Worm (Caenorhabditis elegans) whole organism, late embryonic: Measurements from ENCODE around the gene Y57G11C.42.

ENCODE experiments used
- C08G9.2 ChIP-seq: sonication (generic microtip); optimal IDR thresholded peaks from 2 replicates; lab custom pipeline; 2016; ENCODE audit warnings: mild to moderate bottlenecking, missing genetic modification characterization, moderate library complexity, missing compliant biosample characterization
- F13H6.1 ChIP-seq: sonication (generic microtip); optimal IDR thresholded peaks from 2 replicates; lab custom pipeline; 2016; ENCODE audit warnings: missing genetic modification characterization, missing compliant biosample characterization
- K09A11.1 ChIP-seq: sonication (generic microtip); optimal IDR thresholded peaks from 2 replicates; lab custom pipeline; 2017; ENCODE audit warnings: antibody characterized with exemption, mild to moderate bottlenecking, missing genetic modification characterization, missing compliant biosample characterization; ENCODE audit not compliant: insufficient read depth
- ahr-1 ChIP-seq: sonication (generic microtip); optimal IDR thresholded peaks from 2 replicates; lab custom pipeline; 2016; ENCODE audit warnings: missing genetic modification characterization, missing compliant biosample characterization
- ama-1 ChIP-seq: fragments of 150-350 bp; optimal IDR thresholded peaks from 2 replicates; lab custom pipeline; 2014
- ceh-14 ChIP-seq: sonication (generic microtip); optimal IDR thresholded peaks from 2 replicates; lab custom pipeline; 2016; ENCODE audit warnings: missing genotype, missing genetic modification characterization, missing compliant biosample characterization
- ceh-18 ChIP-seq: sonication (generic microtip); optimal IDR thresholded peaks from 2 replicates; lab custom pipeline; 2016; ENCODE audit warnings: missing genetic modification characterization, missing compliant biosample characterization
- ceh-19 ChIP-seq: fragments of 200-800 bp; sonication (Bioruptor generic); optimal IDR thresholded peaks from 2 replicates; lab custom pipeline; 2018; ENCODE audit warnings: mild to moderate bottlenecking, missing genetic modification characterization, missing compliant biosample characterization
- ceh-2 ChIP-seq: sonication (generic microtip); optimal IDR thresholded peaks from 2 replicates; lab custom pipeline; 2016; ENCODE audit warnings: missing genotype, missing genetic modification characterization, missing compliant biosample characterization
- ceh-22 ChIP-seq: sonication (generic microtip); optimal IDR thresholded peaks from 2 replicates; lab custom pipeline; 2017; ENCODE audit warnings: missing biosample characterization, missing genetic modification characterization
- ceh-24 ChIP-seq: sonication (generic microtip); optimal IDR thresholded peaks from 2 replicates; lab custom pipeline; 2016; ENCODE audit warnings: mild to moderate bottlenecking, missing genetic modification characterization, missing compliant biosample characterization
- ceh-30 ChIP-seq: fragments of 150-350 bp; optimal IDR thresholded peaks from 2 replicates; lab custom pipeline; 2014; ENCODE audit warnings: missing biosample characterization, missing genetic modification characterization
- ceh-31 ChIP-seq: sonication (generic microtip); optimal IDR thresholded peaks from 2 replicates; lab custom pipeline; 2016; ENCODE audit warnings: missing genetic modification characterization, missing compliant biosample characterization
- ceh-34 ChIP-seq: sonication (generic microtip); optimal IDR thresholded peaks from 2 replicates; lab custom pipeline; 2016; ENCODE audit warnings: mild to moderate bottlenecking, missing genetic modification characterization, missing compliant biosample characterization
- che-1 ChIP-seq: sonication (generic microtip); optimal IDR thresholded peaks from 2 replicates; lab custom pipeline; 2016; ENCODE audit warnings: mild to moderate bottlenecking, missing genetic modification characterization, missing compliant biosample characterization
- dmd-4 ChIP-seq: sonication (generic microtip); optimal IDR thresholded peaks from 2 replicates; lab custom pipeline; 2016; ENCODE audit warnings: borderline replicate concordance, missing genetic modification characterization, missing compliant biosample characterization
- elt-2 ChIP-seq: sonication (generic microtip); optimal IDR thresholded peaks from 2 replicates; lab custom pipeline; 2016; ENCODE audit warnings: missing genetic modification reagents, missing genetic modification characterization, missing compliant biosample characterization
- fax-1 ChIP-seq: sonication (generic microtip); optimal IDR thresholded peaks from 2 replicates; lab custom pipeline; 2016; ENCODE audit warnings: missing genotype, missing genetic modification characterization, missing compliant biosample characterization
- fkh-10 ChIP-seq: fragments of 150-350 bp; optimal IDR thresholded peaks from 2 replicates; lab custom pipeline; 2014; ENCODE audit warnings: missing biosample characterization, missing genetic modification reagents, missing genetic modification characterization
- fkh-6 ChIP-seq: sonication (generic microtip); optimal IDR thresholded peaks from 2 replicates; lab custom pipeline; 2016; ENCODE audit warnings: missing genetic modification characterization, missing compliant biosample characterization
- gmeb-2 ChIP-seq: sonication (generic microtip); optimal IDR thresholded peaks from 2 replicates; lab custom pipeline; 2016; ENCODE audit warnings: missing genetic modification characterization, inconsistent platforms, missing compliant biosample characterization
- hlh-13 ChIP-seq: fragments of 200-800 bp; sonication (Bioruptor generic); optimal IDR thresholded peaks from 2 replicates; lab custom pipeline; 2018; ENCODE audit warnings: mild to moderate bottlenecking, missing genetic modification characterization, missing compliant biosample characterization
- hlh-15 ChIP-seq: sonication (generic microtip); optimal IDR thresholded peaks from 2 replicates; lab custom pipeline; 2016; ENCODE audit warnings: missing genetic modification characterization, missing compliant biosample characterization
- hlh-30 ChIP-seq: sonication (generic microtip); optimal IDR thresholded peaks from 2 replicates; lab custom pipeline; 2017; ENCODE audit warnings: antibody characterized with exemption, missing genetic modification characterization, missing compliant biosample characterization; ENCODE audit not compliant: insufficient read depth
- lin-11 ChIP-seq: fragments of 200-800 bp; sonication (Bioruptor generic); optimal IDR thresholded peaks from 2 replicates; lab custom pipeline; 2018; ENCODE audit warnings: mild to moderate bottlenecking, missing genetic modification characterization, missing compliant biosample characterization
- mec-3 ChIP-seq: sonication (generic microtip); optimal IDR thresholded peaks from 2 replicates; lab custom pipeline; 2016; ENCODE audit warnings: borderline replicate concordance, missing genetic modification characterization, missing compliant biosample characterization
- nfya-1 ChIP-seq: sonication (generic microtip); optimal IDR thresholded peaks from 2 replicates; lab custom pipeline; 2017; ENCODE audit warnings: missing genetic modification characterization, mild to moderate bottlenecking, missing compliant biosample characterization, antibody characterized with exemption, moderate library complexity
- nhr-11 ChIP-seq: fragments of 150-350 bp; optimal IDR thresholded peaks from 2 replicates; lab custom pipeline; 2014; ENCODE audit warnings: missing biosample characterization, missing genetic modification characterization
- npax-4 ChIP-seq: sonication (generic microtip); optimal IDR thresholded peaks from 2 replicates; lab custom pipeline; 2016; ENCODE audit warnings: missing genetic modification characterization, missing compliant biosample characterization
- odd-2 ChIP-seq: sonication (generic microtip); optimal IDR thresholded peaks from 2 replicates; lab custom pipeline; 2017; ENCODE audit warnings: antibody characterized with exemption, mild to moderate bottlenecking, missing genetic modification characterization, missing compliant biosample characterization
- pag-3 ChIP-seq: sonication (generic microtip); optimal IDR thresholded peaks from 2 replicates; lab custom pipeline; 2016; ENCODE audit warnings: missing compliant biosample characterization, missing genetic modification characterization, borderline replicate concordance
- pax-1 ChIP-seq: fragments of 150-350 bp; optimal IDR thresholded peaks from 2 replicates; lab custom pipeline; 2014; ENCODE audit warnings: missing biosample characterization, missing genetic modification characterization
- rnt-1 ChIP-seq: sonication (generic microtip); optimal IDR thresholded peaks from 2 replicates; lab custom pipeline; 2016; ENCODE audit warnings: missing genetic modification characterization, missing compliant biosample characterization
- sdc-2 ChIP-seq: sonication (generic microtip); optimal IDR thresholded peaks from 2 replicates; lab custom pipeline; 2016; ENCODE audit warnings: missing genotype, missing genetic modification characterization, missing compliant biosample characterization
- sox-2 ChIP-seq: fragments of 200-800 bp; sonication (Bioruptor generic); IDR thresholded peaks from 2 replicates; pipeline ENCODE4 v1.3.6; 2022; ENCODE audit warnings: missing genetic modification reagents, missing genetic modification characterization, missing compliant biosample characterization
- sox-4 ChIP-seq: sonication (generic microtip); optimal IDR thresholded peaks from 2 replicates; lab custom pipeline; 2017; ENCODE audit warnings: mild to moderate bottlenecking, missing genetic modification characterization, inconsistent platforms, missing compliant biosample characterization
- ttx-3 ChIP-seq: sonication (generic microtip); optimal IDR thresholded peaks from 2 replicates; lab custom pipeline; 2016; ENCODE audit warnings: missing genetic modification reagents, missing genetic modification characterization, missing compliant biosample characterization
- unc-42 ChIP-seq: sonication (generic microtip); optimal IDR thresholded peaks from 2 replicates; lab custom pipeline; 2016; ENCODE audit warnings: missing genotype, missing genetic modification characterization, missing compliant biosample characterization
- unc-55 ChIP-seq: sonication (generic microtip); optimal IDR thresholded peaks from 2 replicates; lab custom pipeline; 2017; ENCODE audit warnings: missing biosample characterization, missing genetic modification reagents, missing genetic modification characterization
- unc-86 ChIP-seq: sonication (generic microtip); optimal IDR thresholded peaks from 2 replicates; lab custom pipeline; 2016; ENCODE audit warnings: missing genetic modification characterization, missing compliant biosample characterization
- ztf-16 ChIP-seq: sonication (generic microtip); optimal IDR thresholded peaks from 2 replicates; lab custom pipeline; 2017; ENCODE audit warnings: missing genetic modification characterization, missing compliant biosample characterization

The Y57G11C.42 gene

ce11 chrIV:14741926-14742325 lies 13.6 kb downstream of the Y57G11C.42 start:
- TF ChIP-seq ttx-3 (tag; lab: Kevin White, UChicago) (no peak), ceh-19 (GFP tag; lab: Kevin White, UChicago) (no peak), K09A11.1 (tag; lab: Kevin White, UChicago) (no peak), fkh-10 (GFP tag; lab: Kevin White, UChicago) (no peak), ceh-14 (no peak), npax-4 (tag; lab: Kevin White, UChicago) (no peak), hlh-15 (no peak), hlh-30 (no peak), che-1 (tag; lab: Kevin White, UChicago) (no peak), ceh-2 (tag; lab: Kevin White, UChicago) (no peak), odd-2 (tag; lab: Kevin White, UChicago) (no peak), sox-2 (GFP tag; lab: Robert Waterston, UW) (no peak)

- TF ChIP-seq unc-55 (GFP tag; lab: Kevin White, UChicago) (no peak), C08G9.2 (tag; lab: Kevin White, UChicago) (no peak), rnt-1 (tag; lab: Kevin White, UChicago) (no peak), ztf-16 (tag; lab: Kevin White, UChicago) (no peak), unc-86 (tag; lab: Kevin White, UChicago) (no peak), ceh-24 (no peak), ama-1 (no peak), sox-4 (tag; lab: Kevin White, UChicago) (no peak), ceh-18 (tag; lab: Kevin White, UChicago) (no peak), odd-2 (tag; lab: Kevin White, UChicago) (no peak), ceh-22 (tag; lab: Kevin White, UChicago) (no peak), ahr-1 (tag; lab: Kevin White, UChicago) (no peak), ceh-14 (no peak)
- TF ChIP-seq, all 69 proteins: peak for 0
Measured at ce11 chrIV:14754912-14755311, 26.6 kb downstream of the Y57G11C.42 start, which contains the start of gene Y57G11C.499. TSS of gene Y57G11C.499 (minus strand) at chrIV:14754934.

- no peak for TF ChIP-seq sdc-2 (tag; lab: Kevin White, UChicago)
- TF ChIP-seq rnt-1 (tag; lab: Kevin White, UChicago), result no peak
- no peak for TF ChIP-seq fkh-10 (GFP tag; lab: Kevin White, UChicago)
- no peak for TF ChIP-seq fax-1
- no peak for TF ChIP-seq elt-2 (tag; lab: Kevin White, UChicago)
- TF ChIP-seq F13H6.1 (tag; lab: Kevin White, UChicago), result no peak
- TF ChIP-seq fkh-6 (tag; lab: Kevin White, UChicago), result no peak
- no peak for TF ChIP-seq pag-3 (tag; lab: Kevin White, UChicago)
- TF ChIP-seq ceh-34 (tag; lab: Kevin White, UChicago), result no peak
- TF ChIP-seq ceh-2 (tag; lab: Kevin White, UChicago), result no peak
- TF ChIP-seq ceh-19 (GFP tag; lab: Kevin White, UChicago), result no peak
- TF ChIP-seq ceh-24, result no peak
- no peak for TF ChIP-seq unc-86 (tag; lab: Kevin White, UChicago)
- TF ChIP-seq ttx-3 (tag; lab: Kevin White, UChicago), result no peak
- no peak for TF ChIP-seq mec-3 (tag; lab: Kevin White, UChicago)
- no peak for TF ChIP-seq nhr-11 (tag; lab: Kevin White, UChicago)
Measured at ce11 chrIV:14757786-14758185, 29.5 kb downstream of the Y57G11C.42 start.

DNA sequence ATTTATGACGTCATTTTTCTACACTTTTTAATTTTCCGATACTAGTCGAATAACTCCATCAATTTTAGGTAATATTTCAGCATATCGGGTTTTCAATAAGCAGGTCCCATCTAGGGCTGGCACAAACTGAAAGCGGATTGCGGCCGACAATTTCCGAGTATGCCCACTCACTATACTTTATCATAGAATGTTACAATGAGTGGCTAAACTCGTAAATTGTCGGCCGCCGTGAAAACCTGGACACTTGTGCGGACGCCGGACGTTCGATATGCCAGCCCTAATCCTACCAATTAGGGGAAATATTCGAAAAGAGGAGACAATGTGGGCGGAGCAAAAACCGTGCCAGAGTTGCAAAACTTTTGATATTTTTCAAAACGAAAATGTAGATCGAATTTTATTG lies 31.3 kb downstream of the Y57G11C.42 start:
- no peak for TF ChIP-seq unc-42 (tag; lab: Kevin White, UChicago)
- TF ChIP-seq ahr-1 (tag; lab: Kevin White, UChicago), result no peak
- TF ChIP-seq pax-1 (tag; lab: Kevin White, UChicago), result no peak
- no peak for TF ChIP-seq nfya-1
- no peak for TF ChIP-seq hlh-15
- TF ChIP-seq lin-11, result no peak
- no peak for TF ChIP-seq ceh-30 (tag; lab: Kevin White, UChicago)
- TF ChIP-seq dmd-4 (tag; lab: Kevin White, UChicago), result no peak
- TF ChIP-seq sox-2 (GFP tag; lab: Robert Waterston, UW), result no peak
- TF ChIP-seq odd-2 (tag; lab: Kevin White, UChicago), result no peak
- no peak for TF ChIP-seq gmeb-2 (tag; lab: Kevin White, UChicago)
- no peak for TF ChIP-seq hlh-13
- no peak for TF ChIP-seq ceh-31 (tag; lab: Kevin White, UChicago)
